Worm (Caenorhabditis elegans) whole organism, midembryonic: ENCODE data around the gene Y38C1AA.1.

Experiments
- flt-1 ChIP-seq: fragments of 200-800 bp; sonication (Bioruptor generic); IDR thresholded peaks from 2 replicates; pipeline ENCODE4 v1.3.6; 2022; ENCODE audit warnings: missing genetic modification characterization, missing compliant biosample characterization
- klf-2 ChIP-seq: fragments of 200-800 bp; sonication (Bioruptor generic); conservative IDR thresholded peaks from 2 replicates; pipeline ENCODE4 v1.3.6; 2022; ENCODE audit warnings: missing genetic modification reagents, missing genetic modification characterization, missing compliant biosample characterization
- ztf-23 ChIP-seq: fragments of 200-800 bp; sonication (Bioruptor generic); IDR thresholded peaks from 2 replicates; pipeline ENCODE4 v1.3.6; 2022; ENCODE audit warnings: missing genetic modification reagents, missing genetic modification characterization, missing compliant biosample characterization
- ztf-29 ChIP-seq: fragments of 200-800 bp; sonication (Bioruptor generic); IDR thresholded peaks from 2 replicates; pipeline ENCODE4 v1.3.6; 2022; ENCODE audit warnings: missing genetic modification reagents, missing genetic modification characterization, missing compliant biosample characterization

DNA sequence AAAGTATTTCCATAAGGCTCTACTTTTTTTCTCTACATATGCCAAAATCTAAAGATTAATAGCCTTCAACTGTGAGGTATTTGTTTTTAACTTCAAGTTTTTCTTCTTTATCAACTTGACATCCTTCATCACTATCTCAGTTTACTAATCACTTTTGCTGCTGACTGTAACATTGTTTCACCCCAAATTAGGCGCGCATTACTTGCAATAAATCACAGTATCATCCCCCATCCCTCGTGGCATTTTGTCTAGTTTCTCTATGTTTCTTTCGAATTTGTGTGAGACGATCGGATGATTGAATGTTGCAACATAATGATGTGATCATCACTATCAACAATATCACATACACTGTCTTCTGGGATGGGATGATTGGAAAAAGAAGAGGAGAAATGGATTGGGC is 39.5 kb downstream of the Y38C1AA.1 start:
- TF ChIP-seq flt-1 (GFP tag; lab: Robert Waterston, UW) (no peak), ztf-23 (GFP tag; lab: Robert Waterston, UW) (no peak), ztf-29 (no peak), klf-2 (GFP tag; lab: Robert Waterston, UW) (no peak)
